Worm (Caenorhabditis elegans) whole organism, midembryonic: ENCODE results near the gene die-1.

Experiments used
- T22C8.4 ChIP-seq: fragments of 200-800 bp; sonication (Bioruptor generic); IDR thresholded peaks from 2 replicates; pipeline ENCODE4 v1.3.6; 2022; ENCODE audit warnings: missing genetic modification characterization, missing compliant biosample characterization
- cog-1 ChIP-seq: sonication (generic microtip); optimal IDR thresholded peaks from 2 replicates; lab custom pipeline; 2016; ENCODE audit warnings: missing genetic modification characterization, missing compliant biosample characterization
- flt-1 ChIP-seq: fragments of 200-800 bp; sonication (Bioruptor generic); IDR thresholded peaks from 2 replicates; pipeline ENCODE4 v1.3.6; 2022; ENCODE audit warnings: missing genetic modification characterization, missing compliant biosample characterization
- klf-2 ChIP-seq: fragments of 200-800 bp; sonication (Bioruptor generic); conservative IDR thresholded peaks from 2 replicates; pipeline ENCODE4 v1.3.6; 2022; ENCODE audit warnings: missing genetic modification reagents, missing genetic modification characterization, missing compliant biosample characterization
- med-1 ChIP-seq: sonication (generic microtip); optimal IDR thresholded peaks from 2 replicates; lab custom pipeline; 2017; ENCODE audit warnings: missing genetic modification characterization, mild to moderate bottlenecking, missing compliant biosample characterization, antibody characterized with exemption, missing genetic modification reagents; ENCODE audit not compliant: insufficient read depth
- ref-1 ChIP-seq: fragments of 200-800 bp; sonication (Bioruptor generic); conservative IDR thresholded peaks from 2 replicates; pipeline ENCODE4 v1.3.6; 2022; ENCODE audit warnings: missing genetic modification reagents, missing genetic modification characterization, missing compliant biosample characterization
- tab-1 ChIP-seq: fragments of 200-800 bp; sonication (Bioruptor generic); IDR thresholded peaks from 2 replicates; pipeline ENCODE4 v1.3.6; 2022; ENCODE audit warnings: missing genetic modification characterization, missing compliant biosample characterization
- ztf-23 ChIP-seq: fragments of 200-800 bp; sonication (Bioruptor generic); IDR thresholded peaks from 2 replicates; pipeline ENCODE4 v1.3.6; 2022; ENCODE audit warnings: missing genetic modification reagents, missing genetic modification characterization, missing compliant biosample characterization
- ztf-29 ChIP-seq: fragments of 200-800 bp; sonication (Bioruptor generic); IDR thresholded peaks from 2 replicates; pipeline ENCODE4 v1.3.6; 2022; ENCODE audit warnings: missing genetic modification reagents, missing genetic modification characterization, missing compliant biosample characterization

Gene die-1

ce11 chrII:10095224-10095623, 27.5 kb upstream of the die-1 start:
- no peak for TF ChIP-seq cog-1 (tag; lab: Kevin White, UChicago)
- TF ChIP-seq ztf-29 (GFP tag; lab: Robert Waterston, UW) = no peak
- TF ChIP-seq T22C8.4 (GFP tag; lab: Robert Waterston, UW) = no peak
- no peak for TF ChIP-seq klf-2
- TF ChIP-seq med-1 (GFP tag; lab: Kevin White, UChicago) = no peak
- TF ChIP-seq ztf-23 (GFP tag; lab: Robert Waterston, UW) = no peak
- TF ChIP-seq ref-1 (GFP tag; lab: Robert Waterston, UW) = no peak
- TF ChIP-seq flt-1 (GFP tag; lab: Robert Waterston, UW) = no peak

DNA sequence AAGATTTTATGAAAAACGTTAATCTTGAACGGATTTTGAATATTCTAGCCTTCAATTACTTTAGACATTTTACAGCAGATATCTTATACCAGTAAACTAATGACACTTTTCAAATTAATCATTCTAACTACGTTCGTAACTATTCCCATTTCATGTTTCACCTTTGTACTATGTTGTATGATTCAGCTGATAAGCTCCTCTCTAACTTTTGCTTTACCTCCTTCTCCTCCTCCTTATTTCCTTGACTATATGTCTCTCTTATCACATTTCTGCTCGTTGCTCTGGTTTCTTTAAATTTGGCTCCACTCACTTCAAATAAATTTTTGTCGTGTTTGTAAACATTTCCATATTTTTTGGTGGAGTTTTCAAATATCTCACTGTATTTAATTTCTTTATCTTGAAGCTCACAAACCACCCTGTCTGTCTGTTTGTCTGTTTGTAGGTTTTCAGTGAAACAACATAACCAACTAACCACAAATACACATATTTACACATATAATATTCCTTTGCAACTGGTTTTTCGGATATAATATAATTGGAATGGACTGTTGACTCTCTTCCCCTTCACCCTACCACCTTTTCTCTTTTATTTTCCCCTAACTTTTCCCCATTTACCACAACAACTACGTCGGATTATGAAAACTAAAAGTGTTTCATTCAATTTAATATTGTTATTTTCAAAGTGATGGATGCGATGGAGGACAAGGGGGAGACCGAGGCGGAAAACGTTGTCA, 26.6 kb upstream of the die-1 start, which contains the start of gene lact-2:
TSS of gene lact-2 (plus strand) at position 684 of the 734 bp plus-strand sequence.
- TF ChIP-seq med-1 (GFP tag; lab: Kevin White, UChicago) (no peak), T22C8.4 (GFP tag; lab: Robert Waterston, UW) (no peak), ztf-23 (GFP tag; lab: Robert Waterston, UW) (no peak), flt-1 (GFP tag; lab: Robert Waterston, UW) (no peak), ztf-29 (GFP tag; lab: Robert Waterston, UW) (no peak), cog-1 (tag; lab: Kevin White, UChicago) (no peak), ref-1 (GFP tag; lab: Robert Waterston, UW) (no peak), tab-1 (GFP tag; lab: Robert Waterston, UW) (no peak), klf-2 (no peak)

DNA sequence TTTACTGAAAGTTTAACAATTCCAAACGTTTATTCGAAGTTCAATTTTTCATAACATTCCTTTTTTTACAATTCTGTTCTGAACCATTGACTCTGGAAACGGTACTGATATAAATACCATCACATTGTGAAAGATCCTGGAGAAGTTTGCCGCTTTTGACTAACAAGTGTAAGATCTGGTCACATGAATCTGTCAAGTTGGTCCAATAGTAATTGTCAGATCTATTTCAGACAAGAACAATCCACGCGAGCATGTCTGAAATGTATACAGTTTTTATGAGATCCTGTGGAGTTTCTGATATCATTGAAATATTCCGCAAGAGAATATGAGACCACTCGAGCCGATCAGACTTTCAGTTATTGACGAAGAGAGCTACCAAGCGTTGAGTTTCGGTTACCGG, 25.4 kb upstream of the die-1 start:
- TF ChIP-seq flt-1 (GFP tag; lab: Robert Waterston, UW) (no peak), ztf-23 (GFP tag; lab: Robert Waterston, UW) (no peak), klf-2 (no peak), T22C8.4 (GFP tag; lab: Robert Waterston, UW) (no peak), ref-1 (GFP tag; lab: Robert Waterston, UW) (no peak), cog-1 (tag; lab: Kevin White, UChicago) (no peak), ztf-29 (GFP tag; lab: Robert Waterston, UW) (no peak), med-1 (GFP tag; lab: Kevin White, UChicago) (no peak), tab-1 (GFP tag; lab: Robert Waterston, UW) (no peak)

DNA sequence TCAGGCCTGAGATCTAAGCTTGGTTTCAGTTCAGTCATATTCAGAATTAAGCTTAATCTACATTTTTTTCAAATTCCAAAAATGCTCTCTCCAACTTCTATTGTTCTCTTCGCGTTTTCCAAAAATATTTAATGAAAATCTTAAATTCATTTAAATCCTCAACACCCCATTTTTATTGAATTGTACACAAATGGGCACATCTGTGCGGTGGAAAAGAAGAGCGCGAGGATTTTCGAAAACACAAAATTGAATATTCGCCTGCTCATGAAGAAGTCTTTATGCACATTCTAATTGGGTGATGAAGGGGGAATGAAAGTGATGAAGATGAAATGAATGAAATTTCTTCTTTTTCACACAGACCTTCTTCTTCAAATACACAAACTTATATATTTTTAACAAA, 16.8 kb upstream of the die-1 start:
- no peak for TF ChIP-seq flt-1 (GFP tag; lab: Robert Waterston, UW)
- no peak for TF ChIP-seq ref-1 (GFP tag; lab: Robert Waterston, UW)
- no peak for TF ChIP-seq tab-1 (GFP tag; lab: Robert Waterston, UW)
- TF ChIP-seq ztf-23 (GFP tag; lab: Robert Waterston, UW) = no peak

DNA sequence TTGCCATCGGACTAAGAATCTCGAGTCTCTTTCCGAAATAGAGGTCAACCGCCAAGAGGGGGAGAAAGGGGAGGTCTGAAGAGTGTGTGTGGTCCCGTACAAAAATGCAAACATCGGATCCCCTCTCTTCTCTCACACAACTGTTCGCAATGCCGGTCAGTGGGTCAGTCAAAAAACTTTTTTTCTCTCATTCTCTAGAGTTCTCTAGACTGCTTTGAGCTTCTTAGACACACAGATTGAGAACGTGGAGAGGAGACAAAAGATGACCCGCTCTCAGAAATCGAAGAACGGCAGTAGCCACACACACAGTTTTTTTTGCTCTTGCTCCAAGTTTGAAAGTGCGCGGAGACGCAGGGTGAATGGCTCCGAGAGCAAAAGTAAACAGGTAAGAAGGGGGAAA, 8.1 kb upstream of the die-1 start:
- TF ChIP-seq flt-1 (GFP tag; lab: Robert Waterston, UW) = peak; percentile 46; the same call in 1 of the 2 replicates
- no peak for TF ChIP-seq ztf-29 (GFP tag; lab: Robert Waterston, UW)

DNA sequence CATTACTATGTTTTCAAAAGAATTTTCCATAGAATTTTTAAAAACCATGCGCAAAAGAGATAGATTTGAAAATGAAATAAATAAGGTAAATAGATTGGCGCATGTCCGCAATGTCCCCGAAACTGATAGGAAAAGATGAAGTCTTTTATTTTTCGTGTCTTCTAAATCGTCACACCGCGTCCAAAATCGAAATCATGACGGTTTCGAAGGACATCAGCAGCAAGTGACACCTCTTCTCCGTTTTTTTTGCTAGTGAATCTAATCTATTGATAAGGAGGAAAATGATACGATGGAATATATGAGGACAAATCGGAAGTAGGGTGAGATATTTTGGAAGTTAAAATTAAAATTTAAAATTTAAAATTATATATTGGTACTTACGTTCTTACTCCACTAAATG, 6.3 kb upstream of the die-1 start:
- TF ChIP-seq ztf-23 (GFP tag; lab: Robert Waterston, UW) (no peak), ztf-29 (GFP tag; lab: Robert Waterston, UW) (no peak), ref-1 (GFP tag; lab: Robert Waterston, UW) (no peak), med-1 (GFP tag; lab: Kevin White, UChicago) (no peak), klf-2 (no peak), T22C8.4 (GFP tag; lab: Robert Waterston, UW) (no peak), flt-1 (GFP tag; lab: Robert Waterston, UW) (no peak), tab-1 (GFP tag; lab: Robert Waterston, UW) (no peak), cog-1 (tag; lab: Kevin White, UChicago) (no peak)

- TF ChIP-seq ztf-29 (GFP tag; lab: Robert Waterston, UW) (0 out of 2 replicates have a peak, but pooled peaks have one; percentile 22), cog-1 (tag; lab: Kevin White, UChicago) (peak; percentile 41), med-1 (GFP tag; lab: Kevin White, UChicago) (no peak), T22C8.4 (GFP tag; lab: Robert Waterston, UW) (no peak), klf-2 (no peak), flt-1 (GFP tag; lab: Robert Waterston, UW) (peak; percentile 69; the same call in 1 of the 2 replicates), ref-1 (GFP tag; lab: Robert Waterston, UW) (no peak), ztf-23 (GFP tag; lab: Robert Waterston, UW) (peak; percentile 46; the same call in 1 of the 2 replicates), tab-1 (GFP tag; lab: Robert Waterston, UW) (peak; percentile 36; the same call in 1 of the 2 replicates)
Measured at ce11 chrII:10065472-10065871, 2.2 kb downstream of the die-1 start.

- no peak for TF ChIP-seq ztf-23 (GFP tag; lab: Robert Waterston, UW)
- TF ChIP-seq T22C8.4 (GFP tag; lab: Robert Waterston, UW) = no peak
- TF ChIP-seq ref-1 (GFP tag; lab: Robert Waterston, UW) = no peak
- no peak for TF ChIP-seq cog-1 (tag; lab: Kevin White, UChicago)
- TF ChIP-seq klf-2 = no peak
Measured at ce11 chrII:10060508-10060907, 7.2 kb downstream of the die-1 start, which contains the start of gene stg-1. Gene stg-1 (minus strand): TSS chrII:10060660.

- no peak for TF ChIP-seq klf-2
- TF ChIP-seq flt-1 (GFP tag; lab: Robert Waterston, UW) = no peak
- TF ChIP-seq T22C8.4 (GFP tag; lab: Robert Waterston, UW) = no peak
- TF ChIP-seq med-1 (GFP tag; lab: Kevin White, UChicago) = no peak
- TF ChIP-seq ztf-23 (GFP tag; lab: Robert Waterston, UW) = no peak
- no peak for TF ChIP-seq ztf-29 (GFP tag; lab: Robert Waterston, UW)
- no peak for TF ChIP-seq cog-1 (tag; lab: Kevin White, UChicago)
- no peak for TF ChIP-seq tab-1 (GFP tag; lab: Robert Waterston, UW)
- no peak for TF ChIP-seq ref-1 (GFP tag; lab: Robert Waterston, UW)
Measured at ce11 chrII:10056545-10057038, 11.1 kb downstream of the die-1 start, which contains the start of gene C18D1.2. Gene C18D1.2 (plus strand): TSS chrII:10056988.
